Fruit fly (Drosophila melanogaster): ENCODE data around the gene Klp31E.

Gene Klp31E

dm6 chr2L:10393467-10393866 is 20.4 kb upstream of the Klp31E start (continued):
- no peak for TF ChIP-seq unpg (GFP tag; optimal IDR thresholded peaks at IDR 0.05)
- TF ChIP-seq CG18619 (GFP tag; optimal IDR thresholded peaks at IDR 0.05), result no peak
- TF ChIP-seq Side (GFP tag; optimal IDR thresholded peaks at IDR 0.05), result no peak
- TF ChIP-seq CG7928 (GFP tag; optimal IDR thresholded peaks at IDR 0.05), result no peak
- TF ChIP-seq cato (GFP tag; optimal IDR thresholded peaks at IDR 0.05; ENCODE audit: borderline replicate concordance), result no peak

dm6 chr2L:10395035-10395434 is 18.8 kb upstream of the Klp31E start:
- TF ChIP-seq ken (GFP tag; IDR thresholded peaks at IDR 0.05) (no peak), eve (GFP tag; optimal IDR thresholded peaks at IDR 0.05) (peak in 1 of 2 experiments; percentile 13)

dm6 chr2L:10395642-10396487 is 18.0 kb upstream of the Klp31E start, which contains the start of gene Mdh1:
Gene Mdh1 (minus strand): TSS chr2L:10396332.
- TF ChIP-seq CG5180 (GFP tag; optimal IDR thresholded peaks at IDR 0.05) (no peak), Ssrp (tag; optimal IDR thresholded peaks at IDR 0.05) (no peak), tgo (GFP tag; IDR thresholded peaks at IDR 0.05) (no peak), Sry-β (GFP tag; optimal IDR thresholded peaks at IDR 0.05) (no peak), stwl (tag; optimal IDR thresholded peaks at IDR 0.05) (peak; percentile 11), Myb (GFP tag; optimal IDR thresholded peaks at IDR 0.05) (no peak), CG2889 (GFP tag; IDR thresholded peaks at IDR 0.05) (no peak), D19B (GFP tag; optimal IDR thresholded peaks at IDR 0.05) (no peak), MESR4 (GFP tag; optimal IDR thresholded peaks at IDR 0.05) (peak; percentile 70), bab2 (GFP tag; optimal IDR thresholded peaks at IDR 0.05) (no peak), Scr (GFP tag; IDR thresholded peaks at IDR 0.05; ENCODE audit: partially characterized antibody) (0 out of 2 replicates have a peak, but pooled peaks have one; percentile 35), sr (GFP tag; IDR thresholded peaks at IDR 0.05) (no peak), en (GFP tag; optimal IDR thresholded peaks at IDR 0.05) (no peak), emc (GFP tag; optimal IDR thresholded peaks at IDR 0.05) (no peak), ci (GFP tag; IDR thresholded peaks at IDR 0.05) (no peak), Ets65A (GFP tag) (no peak), NFAT (GFP tag; IDR thresholded peaks at IDR 0.05) (no peak), Awh (GFP tag; IDR thresholded peaks at IDR 0.05) (no peak), CG7987 (GFP tag; optimal IDR thresholded peaks at IDR 0.05) (no peak), lov (optimal IDR thresholded peaks at IDR 0.05) (no peak), lov (GFP tag; IDR thresholded peaks at IDR 0.05) (no peak), Oli (tag; optimal IDR thresholded peaks at IDR 0.05) (no peak), al (GFP tag; IDR thresholded peaks at IDR 0.05) (no peak), prd (optimal IDR thresholded peaks at IDR 0.05) (no peak), prd (GFP tag; IDR thresholded peaks at IDR 0.05) (no peak), vvl (GFP tag; IDR thresholded peaks at IDR 0.05) (peak; percentile 7; the same call in 1 of the 2 replicates), CG33213 (GFP tag; optimal IDR thresholded peaks at IDR 0.05) (no peak), CG18619 (GFP tag; optimal IDR thresholded peaks at IDR 0.05) (no peak), Opbp (GFP tag; IDR thresholded peaks at IDR 0.05; ENCODE audit: partially characterized antibody) (0 out of 3 replicates have a peak, but pooled peaks have one; percentile 27), kah (GFP tag; optimal IDR thresholded peaks at IDR 0.05) (no peak), MTF-1 (GFP tag; optimal IDR thresholded peaks at IDR 0.05; ENCODE audit: borderline replicate concordance) (no peak), CG2199 (GFP tag; IDR thresholded peaks at IDR 0.05) (no peak), Nf-YC (tag; optimal IDR thresholded peaks at IDR 0.05) (peak; percentile 29), CG11456 (GFP tag; IDR thresholded peaks at IDR 0.05) (no peak), Gsc (GFP tag; IDR thresholded peaks at IDR 0.05) (no peak), nom (GFP tag; optimal IDR thresholded peaks at IDR 0.05) (peak; percentile 52), Max (GFP tag; optimal IDR thresholded peaks at IDR 0.05) (no peak), dm (GFP tag; optimal IDR thresholded peaks at IDR 0.05) (no peak), Dad (GFP tag; optimal IDR thresholded peaks at IDR 0.05) (no peak), E2f2 (GFP tag; IDR thresholded peaks at IDR 0.05) (no peak), Nf-YB (GFP tag; optimal IDR thresholded peaks at IDR 0.05) (peak; percentile 6)

Measured in whole organism, embryonic.